Worm (Caenorhabditis elegans) whole organism, midembryonic: Measurements from ENCODE around the gene R07C3.3.

Experiments
- T22C8.4 ChIP-seq: fragments of 200-800 bp; sonication (Bioruptor generic); IDR thresholded peaks from 2 replicates; pipeline ENCODE4 v1.3.6; 2022; ENCODE audit warnings: missing genetic modification characterization, missing compliant biosample characterization
- cog-1 ChIP-seq: sonication (generic microtip); optimal IDR thresholded peaks from 2 replicates; lab custom pipeline; 2016; ENCODE audit warnings: missing genetic modification characterization, missing compliant biosample characterization
- flt-1 ChIP-seq: fragments of 200-800 bp; sonication (Bioruptor generic); IDR thresholded peaks from 2 replicates; pipeline ENCODE4 v1.3.6; 2022; ENCODE audit warnings: missing genetic modification characterization, missing compliant biosample characterization
- klf-2 ChIP-seq: fragments of 200-800 bp; sonication (Bioruptor generic); conservative IDR thresholded peaks from 2 replicates; pipeline ENCODE4 v1.3.6; 2022; ENCODE audit warnings: missing genetic modification reagents, missing genetic modification characterization, missing compliant biosample characterization
- med-1 ChIP-seq: sonication (generic microtip); optimal IDR thresholded peaks from 2 replicates; lab custom pipeline; 2017; ENCODE audit warnings: missing genetic modification characterization, mild to moderate bottlenecking, missing compliant biosample characterization, antibody characterized with exemption, missing genetic modification reagents; ENCODE audit not compliant: insufficient read depth
- ref-1 ChIP-seq: fragments of 200-800 bp; sonication (Bioruptor generic); conservative IDR thresholded peaks from 2 replicates; pipeline ENCODE4 v1.3.6; 2022; ENCODE audit warnings: missing genetic modification reagents, missing genetic modification characterization, missing compliant biosample characterization
- tab-1 ChIP-seq: fragments of 200-800 bp; sonication (Bioruptor generic); IDR thresholded peaks from 2 replicates; pipeline ENCODE4 v1.3.6; 2022; ENCODE audit warnings: missing genetic modification characterization, missing compliant biosample characterization
- ztf-23 ChIP-seq: fragments of 200-800 bp; sonication (Bioruptor generic); IDR thresholded peaks from 2 replicates; pipeline ENCODE4 v1.3.6; 2022; ENCODE audit warnings: missing genetic modification reagents, missing genetic modification characterization, missing compliant biosample characterization
- ztf-29 ChIP-seq: fragments of 200-800 bp; sonication (Bioruptor generic); IDR thresholded peaks from 2 replicates; pipeline ENCODE4 v1.3.6; 2022; ENCODE audit warnings: missing genetic modification reagents, missing genetic modification characterization, missing compliant biosample characterization

R07C3.3 gene

DNA sequence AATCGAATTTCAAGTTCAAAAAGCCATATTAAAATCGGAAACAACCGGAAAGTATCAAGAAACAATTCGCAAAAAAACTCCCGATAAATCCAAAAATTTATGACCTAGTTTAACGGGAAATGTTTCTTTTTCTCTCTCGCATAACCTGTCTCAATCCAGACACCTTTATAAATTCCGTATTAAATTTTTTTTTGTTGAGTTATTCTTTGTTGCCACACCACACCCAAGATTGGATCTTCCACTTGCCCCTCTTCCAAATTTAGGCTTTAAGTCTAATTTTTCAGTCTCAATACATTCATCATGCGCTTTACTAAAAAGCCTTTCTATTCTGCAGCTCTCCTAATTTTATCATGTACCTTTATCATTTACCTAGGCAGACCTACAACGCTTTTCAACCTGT lies at the start of gene R07C3.3:
TSS of gene R07C3.3 (plus strand) at position 301 of the 400 bp plus-strand sequence.
- TF ChIP-seq med-1 (GFP tag; lab: Kevin White, UChicago) = no peak
- TF ChIP-seq klf-2 (GFP tag; lab: Robert Waterston, UW) = no peak
- TF ChIP-seq tab-1 = no peak
- TF ChIP-seq ztf-29 (GFP tag; lab: Robert Waterston, UW) = no peak
- TF ChIP-seq cog-1 (tag; lab: Kevin White, UChicago) = no peak
- no peak for TF ChIP-seq ztf-23 (GFP tag; lab: Robert Waterston, UW)
- no peak for TF ChIP-seq T22C8.4
- no peak for TF ChIP-seq flt-1 (GFP tag; lab: Robert Waterston, UW)
- no peak for TF ChIP-seq ref-1 (GFP tag; lab: Robert Waterston, UW)

DNA sequence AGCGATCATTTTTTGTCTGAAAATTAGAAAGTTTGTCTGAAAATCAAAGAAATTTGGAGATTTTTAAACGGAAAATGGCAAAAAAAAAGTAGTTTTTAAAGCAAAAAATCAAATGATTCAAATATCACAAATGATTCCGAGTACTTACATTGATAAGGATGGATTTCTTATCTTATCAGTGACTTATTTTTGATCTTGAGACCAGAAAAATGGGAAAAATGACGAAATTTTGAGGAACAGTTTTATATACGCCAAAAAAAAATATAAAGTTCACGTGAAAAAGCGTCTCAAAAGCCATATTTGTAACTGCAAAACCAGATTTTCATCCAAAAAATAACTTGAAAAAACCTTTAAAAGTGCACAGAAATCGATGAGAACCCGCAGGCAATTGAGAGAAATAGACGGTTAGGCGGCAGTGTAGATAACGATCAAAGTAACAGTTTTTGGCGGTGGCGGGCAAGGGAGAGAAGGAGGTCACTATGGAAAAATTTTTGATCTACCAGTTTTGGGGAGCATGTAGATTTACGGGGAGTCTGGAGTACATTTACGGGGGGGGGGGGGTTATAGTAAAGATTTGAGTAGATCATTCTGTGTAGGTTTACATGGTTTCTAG lies 37.8 kb upstream of the R07C3.3 start, which contains the start of gene T07D3.9:
TSS of gene T07D3.9 (minus strand) at position 194 of the 613 bp plus-strand sequence.
- TF ChIP-seq T22C8.4 (no peak), tab-1 (no peak), ztf-29 (GFP tag; lab: Robert Waterston, UW) (no peak), med-1 (GFP tag; lab: Kevin White, UChicago) (no peak), ztf-23 (GFP tag; lab: Robert Waterston, UW) (no peak), cog-1 (tag; lab: Kevin White, UChicago) (no peak), ref-1 (GFP tag; lab: Robert Waterston, UW) (no peak), flt-1 (GFP tag; lab: Robert Waterston, UW) (no peak), klf-2 (GFP tag; lab: Robert Waterston, UW) (no peak)

DNA sequence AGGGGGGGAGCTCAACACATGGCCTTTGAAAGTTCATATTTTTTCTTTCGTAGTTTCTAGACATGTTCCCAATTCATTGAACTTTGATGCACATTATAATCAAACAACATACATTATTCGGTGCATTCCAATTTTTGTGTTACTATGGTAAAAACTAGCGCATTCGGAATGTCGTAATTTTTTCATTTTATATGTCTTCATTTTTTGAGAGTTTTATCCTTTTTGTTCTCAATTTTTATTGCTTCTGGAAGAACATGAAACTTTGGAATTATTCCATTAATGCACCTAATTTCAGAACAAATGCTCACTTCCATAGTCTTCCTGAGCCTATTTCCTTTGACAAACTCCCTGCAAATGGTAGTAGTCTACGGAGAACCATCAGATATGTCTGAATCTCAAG lies 37.0 kb upstream of the R07C3.3 start, which contains the start of gene T07D3.2:
TSS of gene T07D3.2 (plus strand) at position 301 of the 400 bp plus-strand sequence.
- no peak for TF ChIP-seq tab-1
- no peak for TF ChIP-seq klf-2 (GFP tag; lab: Robert Waterston, UW)
- TF ChIP-seq ref-1 (GFP tag; lab: Robert Waterston, UW) = no peak
- no peak for TF ChIP-seq ztf-29 (GFP tag; lab: Robert Waterston, UW)
- TF ChIP-seq T22C8.4 = no peak
- TF ChIP-seq flt-1 (GFP tag; lab: Robert Waterston, UW) = no peak

DNA sequence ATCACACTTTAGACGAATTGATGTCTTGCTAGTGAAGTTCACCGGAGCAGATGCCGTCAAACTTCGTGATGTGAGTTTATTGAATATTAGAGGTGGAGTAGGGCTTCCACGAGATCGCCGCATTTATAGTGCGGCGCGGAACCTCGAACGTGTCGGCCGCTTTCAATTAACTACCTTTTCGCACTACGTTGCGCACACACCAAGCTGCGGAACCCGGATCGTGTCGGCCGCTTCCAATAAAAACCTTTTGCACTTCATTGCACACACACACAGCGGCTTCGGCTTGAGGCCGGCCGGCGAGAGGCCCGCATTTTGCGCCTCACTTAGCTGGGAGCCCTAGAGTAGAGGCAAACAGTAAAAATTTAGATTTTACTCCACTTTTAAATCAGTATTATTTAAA lies 33.3 kb upstream of the R07C3.3 start:
- TF ChIP-seq tab-1 (no peak), cog-1 (tag; lab: Kevin White, UChicago) (no peak), T22C8.4 (no peak), ztf-23 (GFP tag; lab: Robert Waterston, UW) (no peak), ref-1 (GFP tag; lab: Robert Waterston, UW) (no peak), ztf-29 (GFP tag; lab: Robert Waterston, UW) (no peak), klf-2 (GFP tag; lab: Robert Waterston, UW) (no peak), med-1 (GFP tag; lab: Kevin White, UChicago) (no peak), flt-1 (GFP tag; lab: Robert Waterston, UW) (no peak)

DNA sequence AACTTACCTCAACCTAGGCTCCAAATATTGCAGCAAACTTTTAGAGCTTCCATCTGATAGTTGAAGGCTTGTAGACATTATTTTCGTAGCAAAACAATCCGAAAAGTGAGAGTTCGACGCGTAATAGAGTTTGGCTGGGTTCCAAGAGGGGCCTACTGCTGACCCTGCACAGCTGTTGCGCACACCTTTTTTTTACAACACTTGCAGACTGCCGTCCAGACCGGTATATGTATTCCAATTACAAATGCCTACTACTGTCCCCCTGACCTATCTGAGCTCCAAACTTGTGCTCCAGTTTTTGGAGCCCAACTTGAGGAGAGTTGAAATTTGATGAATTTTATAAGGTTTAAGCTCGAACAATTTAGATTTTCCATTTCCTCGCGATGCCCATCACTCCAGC lies 29.1 kb upstream of the R07C3.3 start, which contains the start of the genes fbxc-24 and fbxc-27:
TSS of gene fbxc-24 (minus strand) at position 101 of the 400 bp plus-strand sequence.
TSS of gene fbxc-27 (plus strand) at position 216 of the 400 bp plus-strand sequence.
- no peak for TF ChIP-seq T22C8.4
- TF ChIP-seq med-1 (GFP tag; lab: Kevin White, UChicago) = no peak

DNA sequence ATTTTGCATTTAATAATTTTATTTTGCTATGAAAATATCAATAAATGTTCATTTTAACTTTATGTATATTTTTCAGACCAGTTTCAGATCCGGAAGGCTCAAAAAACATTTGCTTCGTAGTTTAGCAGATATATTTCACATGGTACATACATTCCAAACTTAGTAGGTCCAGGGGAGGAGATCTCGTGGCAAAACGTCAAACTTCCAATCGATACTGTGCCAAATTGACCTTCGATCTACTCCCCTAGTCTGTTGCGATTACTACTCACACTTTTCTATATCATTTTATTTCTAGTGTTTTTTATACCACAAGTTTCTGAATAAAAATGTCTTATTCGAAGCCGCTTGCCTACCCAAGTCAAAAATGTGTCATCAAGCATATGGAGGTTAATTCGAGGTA lies 27.0 kb upstream of the R07C3.3 start, which contains the start of gene fbxc-31:
TSS of gene fbxc-31 (plus strand) at position 301 of the 400 bp plus-strand sequence.
- no peak for TF ChIP-seq ref-1 (GFP tag; lab: Robert Waterston, UW)
- TF ChIP-seq ztf-29 (GFP tag; lab: Robert Waterston, UW) = no peak
- TF ChIP-seq cog-1 (tag; lab: Kevin White, UChicago) = no peak
- no peak for TF ChIP-seq ztf-23 (GFP tag; lab: Robert Waterston, UW)
- TF ChIP-seq flt-1 (GFP tag; lab: Robert Waterston, UW) = no peak
- TF ChIP-seq med-1 (GFP tag; lab: Kevin White, UChicago) = no peak
- no peak for TF ChIP-seq klf-2 (GFP tag; lab: Robert Waterston, UW)
- no peak for TF ChIP-seq tab-1
- TF ChIP-seq T22C8.4 = no peak

DNA sequence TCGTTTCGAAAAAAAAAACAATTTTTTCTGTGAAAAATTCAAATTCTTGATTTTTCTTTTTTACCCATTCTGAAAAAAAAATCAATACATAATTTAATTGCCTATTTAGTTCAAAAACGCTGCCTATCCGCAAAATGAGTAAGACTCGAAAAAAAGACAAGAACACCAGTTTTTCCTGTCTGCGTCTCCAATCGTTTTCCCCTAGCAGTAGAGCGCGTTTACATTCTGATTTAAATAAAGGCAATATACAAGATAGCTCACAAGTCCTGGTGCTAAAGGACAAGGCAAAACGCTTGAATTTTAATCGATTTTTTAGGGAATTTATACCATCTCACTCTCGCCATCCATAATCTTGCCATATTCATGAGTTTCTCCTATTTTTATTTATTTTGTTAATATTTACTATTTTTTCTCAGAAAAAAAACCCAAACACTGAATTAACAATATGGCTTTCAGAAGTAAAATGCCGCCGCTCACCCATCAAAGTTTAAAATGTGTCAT lies 25.4 kb upstream of the R07C3.3 start, which contains the start of gene fbxc-33:
TSS of gene fbxc-33 (plus strand) at position 451 of the 501 bp plus-strand sequence.
- TF ChIP-seq tab-1 = no peak
- TF ChIP-seq cog-1 (tag; lab: Kevin White, UChicago) = no peak
- no peak for TF ChIP-seq ref-1 (GFP tag; lab: Robert Waterston, UW)

DNA sequence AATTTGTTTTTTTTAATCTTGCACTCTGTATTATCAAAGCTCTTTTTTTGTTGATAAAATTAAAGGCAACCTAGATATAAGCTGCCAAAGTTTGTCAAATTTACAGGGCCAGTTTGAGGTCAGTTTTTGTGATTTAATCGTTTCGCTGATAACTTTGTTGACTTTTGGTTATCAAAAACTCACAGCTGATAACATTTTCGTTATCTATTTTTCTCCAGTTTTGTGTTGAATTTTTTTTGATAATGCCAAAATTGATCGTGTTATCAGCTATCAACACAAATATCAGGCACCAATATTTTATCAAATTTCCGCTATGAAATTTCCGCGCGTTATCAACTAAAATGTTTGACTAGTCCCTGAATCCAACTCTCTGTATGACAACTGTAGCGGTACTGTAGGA lies 23.4 kb upstream of the R07C3.3 start:
- TF ChIP-seq ref-1 (GFP tag; lab: Robert Waterston, UW) (no peak), klf-2 (GFP tag; lab: Robert Waterston, UW) (no peak), cog-1 (tag; lab: Kevin White, UChicago) (no peak), T22C8.4 (no peak), tab-1 (no peak), med-1 (GFP tag; lab: Kevin White, UChicago) (no peak)

DNA sequence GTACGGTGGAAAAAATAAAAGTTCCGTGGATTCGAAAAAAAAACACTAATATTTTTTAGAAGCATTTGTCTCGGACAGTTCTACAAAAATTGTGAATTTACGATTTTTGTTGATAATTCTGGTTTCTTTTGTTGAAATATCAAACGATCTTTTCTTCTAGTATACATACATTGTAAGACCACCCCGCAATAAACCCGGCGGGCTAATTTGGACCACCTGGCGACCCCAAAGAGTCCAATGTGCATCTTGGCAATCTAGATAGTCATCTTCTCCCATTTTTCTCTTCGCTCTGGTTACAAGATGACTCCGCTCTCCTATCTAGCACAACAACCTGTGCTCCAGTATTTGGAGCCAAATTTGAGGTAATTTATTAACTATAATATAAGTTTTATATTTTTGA lies 22.9 kb upstream of the R07C3.3 start, which contains the start of gene fbxc-29:
TSS of gene fbxc-29 (plus strand) at position 301 of the 400 bp plus-strand sequence.
- TF ChIP-seq flt-1 (GFP tag; lab: Robert Waterston, UW) (no peak), tab-1 (no peak), cog-1 (tag; lab: Kevin White, UChicago) (no peak), klf-2 (GFP tag; lab: Robert Waterston, UW) (no peak), ztf-29 (GFP tag; lab: Robert Waterston, UW) (no peak), med-1 (GFP tag; lab: Kevin White, UChicago) (no peak), ref-1 (GFP tag; lab: Robert Waterston, UW) (no peak), T22C8.4 (no peak), ztf-23 (GFP tag; lab: Robert Waterston, UW) (no peak)
